Fruit fly (Drosophila melanogaster) whole organism, embryonic: Measurements from ENCODE around the gene CG31404.

Experiments used
- Abd-B ChIP-seq: fragments of 200-800 bp; sonication (Bioruptor generic); optimal IDR thresholded peaks from 2 replicates; lab custom pipeline; 2018; ENCODE audit warnings: missing biosample characterization, mild to moderate bottlenecking, missing genetic modification characterization, moderate library complexity
- CG10267 ChIP-seq: fragments of 200-800 bp; sonication (Bioruptor generic); optimal IDR thresholded peaks from 2 replicates; lab custom pipeline; 2018; ENCODE audit warnings: missing biosample characterization, mild to moderate bottlenecking, missing genetic modification characterization, moderate library complexity
- CG12391 ChIP-seq: fragments of 200-800 bp; sonication (Bioruptor generic); optimal IDR thresholded peaks from 3 replicates; lab custom pipeline; 2018; ENCODE audit warnings: missing biosample characterization, mild to moderate bottlenecking, missing genetic modification characterization, moderate library complexity
- CG14710 ChIP-seq: fragments of 200-800 bp; sonication (Bioruptor generic); optimal IDR thresholded peaks from 3 replicates; lab custom pipeline; 2019; ENCODE audit warnings: missing biosample characterization, mild to moderate bottlenecking, missing genetic modification characterization, moderate library complexity
- CG15479 ChIP-seq: fragments of 200-800 bp; sonication (Bioruptor generic); optimal IDR thresholded peaks from 3 replicates; lab custom pipeline; 2019; ENCODE audit warnings: missing biosample characterization, mild to moderate bottlenecking, missing genetic modification characterization, moderate library complexity
- CG15696 ChIP-seq: fragments of 200-800 bp; sonication (Bioruptor generic); optimal IDR thresholded peaks from 2 replicates; lab custom pipeline; 2019; ENCODE audit warnings: missing biosample characterization, mild to moderate bottlenecking, missing genetic modification characterization, moderate library complexity
- CG1602 ChIP-seq: fragments of 200-800 bp; sonication (Bioruptor generic); optimal IDR thresholded peaks from 3 replicates; lab custom pipeline; 2016; ENCODE audit warnings: missing biosample characterization, missing genetic modification characterization
- CG16815 ChIP-seq: fragments of 200-800 bp; sonication (Bioruptor generic); optimal IDR thresholded peaks from 3 replicates; lab custom pipeline; 2017; ENCODE audit warnings: missing biosample characterization, mild to moderate bottlenecking, missing genetic modification characterization
- CG17912 ChIP-seq: fragments of 200-800 bp; sonication (Bioruptor generic); optimal IDR thresholded peaks from 2 replicates; lab custom pipeline; 2018; ENCODE audit warnings: missing biosample characterization, mild to moderate bottlenecking, missing genetic modification characterization
- CG2875 ChIP-seq: fragments of 200-800 bp; sonication (Bioruptor generic); optimal IDR thresholded peaks from 2 replicates; lab custom pipeline; 2017; ENCODE audit warnings: missing biosample characterization, mild to moderate bottlenecking, missing genetic modification characterization, missing genetic modification reagents
- CG4707 ChIP-seq: fragments of 200-800 bp; sonication (Bioruptor generic); optimal IDR thresholded peaks from 2 replicates; lab custom pipeline; 2018; ENCODE audit warnings: missing biosample characterization, mild to moderate bottlenecking, missing genetic modification characterization, moderate library complexity
- CG7963 ChIP-seq: fragments of 200-800 bp; sonication (Bioruptor generic); IDR thresholded peaks from 3 replicates; pipeline ENCODE4 v1.3.6; 2022; ENCODE audit warnings: missing biosample characterization, missing genetic modification characterization; ENCODE audit not compliant: partially characterized antibody
- CG9215 ChIP-seq: fragments of 200-800 bp; sonication (Bioruptor generic); IDR thresholded peaks from 2 replicates; pipeline ENCODE4 v1.3.6; 2022; ENCODE audit warnings: missing biosample characterization, missing genetic modification characterization
- CG9817 ChIP-seq: fragments of 200-800 bp; sonication (Bioruptor generic); optimal IDR thresholded peaks from 2 replicates; lab custom pipeline; 2018; ENCODE audit warnings: missing biosample characterization, mild to moderate bottlenecking, missing genetic modification characterization, moderate library complexity
- D ChIP-seq, 2 experiments: fragments of 200-800 bp in 1 of 2; fragments of >200 bp in 1 of 2; sonication (Bioruptor generic) in 1 of 2; optimal IDR thresholded peaks; 2 replicates in 1 of 2; 3 replicates in 1 of 2; lab custom pipeline; 2017; ENCODE audit warnings: mild to moderate bottlenecking in 1 of 2, missing biosample characterization in 1 of 2, missing genetic modification characterization in 1 of 2, missing genetic modification reagents in 1 of 2
- Dp ChIP-seq: fragments of 200-800 bp; sonication (Bioruptor generic); optimal IDR thresholded peaks from 2 replicates; lab custom pipeline; 2018; ENCODE audit warnings: missing biosample characterization, mild to moderate bottlenecking, missing genetic modification characterization, moderate library complexity
- Drgx ChIP-seq: fragments of 200-800 bp; sonication (Bioruptor generic); IDR thresholded peaks from 2 replicates; pipeline ENCODE4 v1.3.6; 2022; ENCODE audit warnings: missing biosample characterization, missing genetic modification characterization
- H15 ChIP-seq: fragments of 200-800 bp; sonication (Bioruptor generic); IDR thresholded peaks from 3 replicates; pipeline ENCODE4 v1.3.6; 2022; ENCODE audit warnings: missing biosample characterization, missing genetic modification characterization
- H2.0 ChIP-seq: fragments of 200-800 bp; sonication (Bioruptor generic); IDR thresholded peaks from 2 replicates; pipeline ENCODE4 v1.3.6; 2022; ENCODE audit warnings: missing biosample characterization, missing genetic modification characterization
- Hr39 ChIP-seq: fragments of >200 bp; optimal IDR thresholded peaks from 2 replicates; lab custom pipeline; 2017
- Hr51 ChIP-seq, 2 experiments: fragments of 200-800 bp; sonication (Bioruptor generic); optimal IDR thresholded peaks; 2 replicates in 1 of 2; 3 replicates in 1 of 2; lab custom pipeline; 2016 to 2018; ENCODE audit warnings: missing biosample characterization in 2 of 2, missing genetic modification characterization in 2 of 2, mild to moderate bottlenecking in 1 of 2, moderate library complexity in 1 of 2
- Taf1 ChIP-seq: fragments of 200-800 bp; sonication (Bioruptor generic); IDR thresholded peaks from 2 replicates; pipeline ENCODE4 v1.3.6; 2022; ENCODE audit warnings: missing biosample characterization, missing genetic modification characterization
- Trl ChIP-seq, 3 experiments: fragments of >200 bp in 2 of 3; fragments of 200-800 bp in 1 of 3; sonication (Bioruptor generic) in 1 of 3; optimal IDR thresholded peaks; 2 replicates in 1 of 3; 3 replicates in 2 of 3; lab custom pipeline; 2016 to 2017; ENCODE audit warnings: missing biosample characterization in 1 of 3, missing genetic modification characterization in 1 of 3
- ac ChIP-seq: fragments of 200-800 bp; sonication (Bioruptor generic); optimal IDR thresholded peaks from 3 replicates; lab custom pipeline; 2017; ENCODE audit warnings: missing biosample characterization, mild to moderate bottlenecking, missing genetic modification characterization
- ara ChIP-seq: fragments of 200-800 bp; sonication (Bioruptor generic); IDR thresholded peaks from 2 replicates; pipeline ENCODE4 v1.3.6; 2022; ENCODE audit warnings: missing biosample characterization, missing genetic modification characterization
- ato ChIP-seq: fragments of 200-800 bp; sonication (Bioruptor generic); IDR thresholded peaks from 2 replicates; pipeline ENCODE4 v1.3.6; 2022; ENCODE audit warnings: missing biosample characterization, missing genetic modification characterization; ENCODE audit not compliant: partially characterized antibody
- cad ChIP-seq: fragments of >200 bp; optimal IDR thresholded peaks from 2 replicates; lab custom pipeline; 2017; ENCODE audit warnings: missing biosample characterization, missing genetic modification characterization
- cato ChIP-seq: fragments of 200-800 bp; sonication (Bioruptor generic); optimal IDR thresholded peaks from 2 replicates; lab custom pipeline; 2016; ENCODE audit warnings: missing biosample characterization, missing genetic modification characterization, borderline replicate concordance
- ci ChIP-seq: fragments of 200-800 bp; sonication (Bioruptor generic); IDR thresholded peaks from 3 replicates; pipeline ENCODE4 v1.3.6; 2022; ENCODE audit warnings: missing biosample characterization, missing genetic modification characterization
- gt ChIP-seq: fragments of 200-800 bp; sonication (Bioruptor generic); IDR thresholded peaks from 2 replicates; pipeline ENCODE4 v1.3.6; 2022; ENCODE audit warnings: missing biosample characterization, missing genetic modification characterization
- h ChIP-seq: fragments of >200 bp; optimal IDR thresholded peaks from 2 replicates; lab custom pipeline; 2017
- jigr1 ChIP-seq: fragments of 200-800 bp; sonication (Bioruptor generic); IDR thresholded peaks from 3 replicates; pipeline ENCODE4 v1.3.6; 2022; ENCODE audit warnings: missing biosample characterization, missing genetic modification characterization
- nmo ChIP-seq: fragments of 200-800 bp; sonication (Bioruptor generic); optimal IDR thresholded peaks from 2 replicates; lab custom pipeline; 2018; ENCODE audit warnings: missing biosample characterization, mild to moderate bottlenecking, missing genetic modification characterization, moderate library complexity
- p53 ChIP-seq: fragments of 200-800 bp; sonication (Bioruptor generic); optimal IDR thresholded peaks from 2 replicates; lab custom pipeline; 2016; ENCODE audit warnings: missing biosample characterization, missing genetic modification characterization
- prd ChIP-seq, 3 experiments: fragments of >200 bp in 2 of 3; fragments of 200-800 bp in 1 of 3; sonication (Bioruptor generic) in 1 of 3; optimal IDR thresholded peaks in 2 of 3; IDR thresholded peaks in 1 of 3; 2 replicates in 2 of 3; 3 replicates in 1 of 3; pipeline versions ENCODE4 v1.3.6 to Lab custom; 2017 to 2022; ENCODE audit warnings: missing biosample characterization in 1 of 3, missing genetic modification characterization in 1 of 3
- shn ChIP-seq: fragments of 200-800 bp; sonication (Bioruptor generic); optimal IDR thresholded peaks from 3 replicates; lab custom pipeline; 2016; ENCODE audit warnings: missing biosample characterization, missing genetic modification characterization
- slou ChIP-seq: fragments of 200-800 bp; sonication (Bioruptor generic); optimal IDR thresholded peaks from 3 replicates; lab custom pipeline; 2016; ENCODE audit warnings: missing biosample characterization, missing genetic modification characterization
- sob ChIP-seq: fragments of 200-800 bp; sonication (Bioruptor generic); IDR thresholded peaks from 2 replicates; pipeline ENCODE4 v1.3.6; 2022; ENCODE audit warnings: missing biosample characterization, missing genetic modification characterization
- tll ChIP-seq, 2 experiments: fragments of 200-800 bp in 1 of 2; fragments of >200 bp in 1 of 2; sonication (Bioruptor generic) in 1 of 2; optimal IDR thresholded peaks; 2 replicates each; lab custom pipeline; 2017 to 2019; ENCODE audit warnings: missing biosample characterization in 2 of 2, missing genetic modification characterization in 2 of 2, mild to moderate bottlenecking in 1 of 2, moderate library complexity in 1 of 2
- twi ChIP-seq: fragments of 200-800 bp; optimal IDR thresholded peaks from 2 replicates; lab custom pipeline; 2019; ENCODE audit warnings: missing biosample characterization, mild to moderate bottlenecking, missing genetic modification characterization, moderate library complexity
- zen ChIP-seq: fragments of 200-800 bp; sonication (Bioruptor generic); optimal IDR thresholded peaks from 3 replicates; lab custom pipeline; 2018; ENCODE audit warnings: missing biosample characterization, mild to moderate bottlenecking, missing genetic modification characterization, moderate library complexity
- zen2 ChIP-seq: fragments of 200-800 bp; sonication (Bioruptor generic); IDR thresholded peaks from 3 replicates; pipeline ENCODE4 v1.3.6; 2022; ENCODE audit warnings: missing biosample characterization, missing genetic modification characterization; ENCODE audit not compliant: partially characterized antibody

CG31404 gene

dm6 chr3R:19343534-19344325, 32.1 kb downstream of the CG31404 start (continued):
- no peak for TF ChIP-seq CG2875 (GFP tag; lab: Kevin White, UChicago)
- peak; percentile 36 for TF ChIP-seq CG14710 (tag; lab: Kevin White, UChicago)
- TF ChIP-seq CG9215: no peak
- peak; percentile 47 for TF ChIP-seq CG10267 (tag; lab: Kevin White, UChicago)
- TF ChIP-seq CG4707: no peak
- peak; percentile 12 for TF ChIP-seq CG12391 (tag; lab: Kevin White, UChicago)
- no peak for TF ChIP-seq p53 (GFP tag; lab: Kevin White, UChicago)
- no peak for TF ChIP-seq nmo (GFP tag; lab: Kevin White, UChicago)
- no peak for TF ChIP-seq slou (GFP tag; lab: Kevin White, UChicago)
- TF ChIP-seq CG1602 (GFP tag; lab: Kevin White, UChicago): no peak
- TF ChIP-seq cato (GFP tag; lab: Kevin White, UChicago): no peak

DNA sequence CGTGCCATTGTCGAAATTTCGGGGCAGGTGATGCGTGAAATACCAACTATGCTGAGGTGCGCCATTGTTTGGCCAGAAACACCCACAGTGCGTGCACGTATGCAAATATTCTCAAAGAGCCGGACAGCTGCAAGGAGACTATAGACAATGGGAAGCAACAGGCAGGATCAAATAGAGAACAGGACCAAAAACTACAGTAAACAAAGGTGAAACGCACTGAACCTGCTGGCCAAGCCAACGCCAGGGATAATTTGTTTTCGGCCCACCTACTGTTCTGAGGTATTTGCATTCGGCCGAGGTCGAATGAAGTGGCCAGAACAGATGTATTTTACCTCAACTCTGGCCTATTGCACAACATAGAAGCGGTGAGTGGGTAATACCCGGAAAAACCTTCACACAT, 34.0 kb downstream of the CG31404 start:
- peak; percentile 47 for TF ChIP-seq twi (tag; lab: Kevin White, UChicago)
- TF ChIP-seq H15 (GFP tag; lab: Robert Waterston, UW): no peak
- no peak for TF ChIP-seq h
- TF ChIP-seq Taf1 (GFP tag; lab: Robert Waterston, UW): no peak
- TF ChIP-seq zen: peak; percentile 79
- peak; percentile 17; the same call in 1 of the 2 replicates for TF ChIP-seq gt (GFP tag; lab: Robert Waterston, UW)
- no peak for TF ChIP-seq sob (GFP tag; lab: Robert Waterston, UW)
- peak in 1 of 2 experiments; percentile 95 for TF ChIP-seq tll (GFP tag; optimal IDR thresholded peaks at IDR 0.05; lab: Kevin White, UChicago)
- TF ChIP-seq CG7963: no peak
- TF ChIP-seq jigr1 (GFP tag; lab: Robert Waterston, UW): no peak
- no peak for TF ChIP-seq zen2 (GFP tag; lab: Robert Waterston, UW)
- no peak for TF ChIP-seq shn (GFP tag; lab: Kevin White, UChicago)
- TF ChIP-seq ato (GFP tag; lab: Robert Waterston, UW): no peak
- TF ChIP-seq prd (optimal IDR thresholded peaks at IDR 0.05; lab: Kevin White, UChicago): no peak
- TF ChIP-seq prd (GFP tag; IDR thresholded peaks at IDR 0.05; lab: Robert Waterston, UW): peak; percentile 31; the same call in 1 of the 3 replicates
- TF ChIP-seq Dp (GFP tag; lab: Kevin White, UChicago): no peak
- no peak for TF ChIP-seq ci (GFP tag; lab: Robert Waterston, UW)
- TF ChIP-seq ac: peak; percentile 51
- TF ChIP-seq ara (GFP tag; lab: Robert Waterston, UW): no peak
- no peak for TF ChIP-seq Abd-B (GFP tag; lab: Kevin White, UChicago)
- no peak for TF ChIP-seq H2.0 (GFP tag; lab: Robert Waterston, UW)
- TF ChIP-seq Hr51 (GFP tag; optimal IDR thresholded peaks at IDR 0.05; lab: Kevin White, UChicago): no peak
- peak; percentile 95 for TF ChIP-seq D (optimal IDR thresholded peaks at IDR 0.05; lab: Kevin White, UChicago)
- no peak for TF ChIP-seq D (GFP tag; optimal IDR thresholded peaks at IDR 0.05; lab: Kevin White, UChicago)
- TF ChIP-seq CG17912 (GFP tag; lab: Kevin White, UChicago): no peak
- TF ChIP-seq CG15479 (GFP tag; lab: Kevin White, UChicago): peak; percentile 58
- no peak for TF ChIP-seq CG16815 (GFP tag; lab: Kevin White, UChicago)
- TF ChIP-seq CG9817 (tag; lab: Kevin White, UChicago): no peak
- TF ChIP-seq Trl (optimal IDR thresholded peaks at IDR 0.05; lab: Kevin White, UChicago): no peak
- TF ChIP-seq Trl (GFP tag; optimal IDR thresholded peaks at IDR 0.05; lab: Kevin White, UChicago): no peak
- TF ChIP-seq CG15696: no peak
- no peak for TF ChIP-seq Drgx (GFP tag; lab: Robert Waterston, UW)
- no peak for TF ChIP-seq Hr39 (lab: Kevin White, UChicago)
- TF ChIP-seq cad (GFP tag; lab: Kevin White, UChicago): peak; percentile 4
